Fruit fly (Drosophila melanogaster) whole organism, embryonic: ENCODE data around the gene Art3.

Experiments
- B-H1 ChIP-seq: fragments of 200-800 bp; sonication (Bioruptor generic); IDR thresholded peaks from 3 replicates; pipeline ENCODE4 v1.3.6; 2022; ENCODE audit warnings: missing biosample characterization, missing genetic modification characterization
- CG10366 ChIP-seq: fragments of 200-800 bp; sonication (Bioruptor generic); IDR thresholded peaks from 2 replicates; pipeline ENCODE4 v1.3.6; 2022; ENCODE audit warnings: missing biosample characterization, missing genetic modification characterization
- CG10543 ChIP-seq: fragments of 200-800 bp; sonication (Bioruptor generic); optimal IDR thresholded peaks from 3 replicates; lab custom pipeline; 2017; ENCODE audit warnings: missing biosample characterization, mild to moderate bottlenecking, missing genetic modification characterization, moderate library complexity
- CG12236 ChIP-seq: fragments of 200-800 bp; sonication (Bioruptor generic); optimal IDR thresholded peaks from 2 replicates; lab custom pipeline; 2016; ENCODE audit warnings: missing biosample characterization, missing genetic modification characterization
- CG12299 ChIP-seq: fragments of 200-800 bp; sonication (Bioruptor generic); optimal IDR thresholded peaks from 2 replicates; lab custom pipeline; 2018; ENCODE audit warnings: missing biosample characterization, mild to moderate bottlenecking, missing genetic modification characterization
- CG14710 ChIP-seq: fragments of 200-800 bp; sonication (Bioruptor generic); optimal IDR thresholded peaks from 3 replicates; lab custom pipeline; 2019; ENCODE audit warnings: missing biosample characterization, mild to moderate bottlenecking, missing genetic modification characterization, moderate library complexity
- CG14965 ChIP-seq: fragments of 200-800 bp; sonication (Bioruptor generic); optimal IDR thresholded peaks from 2 replicates; lab custom pipeline; 2016; ENCODE audit warnings: missing biosample characterization, missing genetic modification characterization, borderline replicate concordance
- CG15601 ChIP-seq: fragments of 200-800 bp; sonication (Bioruptor generic); optimal IDR thresholded peaks from 3 replicates; lab custom pipeline; 2019; ENCODE audit warnings: missing biosample characterization, mild to moderate bottlenecking, missing genetic modification characterization, moderate library complexity
- CG16815 ChIP-seq: fragments of 200-800 bp; sonication (Bioruptor generic); optimal IDR thresholded peaks from 3 replicates; lab custom pipeline; 2017; ENCODE audit warnings: missing biosample characterization, mild to moderate bottlenecking, missing genetic modification characterization
- CG17912 ChIP-seq: fragments of 200-800 bp; sonication (Bioruptor generic); optimal IDR thresholded peaks from 2 replicates; lab custom pipeline; 2018; ENCODE audit warnings: missing biosample characterization, mild to moderate bottlenecking, missing genetic modification characterization
- CG1792 ChIP-seq: fragments of 200-800 bp; sonication (Bioruptor generic); optimal IDR thresholded peaks from 2 replicates; lab custom pipeline; 2016; ENCODE audit warnings: missing biosample characterization, missing genetic modification characterization
- CG2889 ChIP-seq: fragments of 200-800 bp; sonication (Bioruptor generic); IDR thresholded peaks from 3 replicates; pipeline ENCODE4 v1.3.6; 2022; ENCODE audit warnings: missing biosample characterization, missing genetic modification characterization
- CG30020 ChIP-seq: fragments of 200-800 bp; optimal IDR thresholded peaks from 2 replicates; lab custom pipeline; 2019; ENCODE audit warnings: missing biosample characterization, mild to moderate bottlenecking, missing genetic modification characterization, moderate library complexity
- CG3847 ChIP-seq: fragments of 200-800 bp; sonication (Bioruptor generic); IDR thresholded peaks from 2 replicates; pipeline ENCODE4 v1.3.6; 2022; ENCODE audit warnings: missing biosample characterization, missing genetic modification characterization
- CG42726 ChIP-seq: fragments of 200-800 bp; sonication (Bioruptor generic); IDR thresholded peaks from 2 replicates; pipeline ENCODE4 v1.3.6; 2022; ENCODE audit warnings: missing biosample characterization, missing genetic modification characterization; ENCODE audit not compliant: partially characterized antibody
- CG4360 ChIP-seq: fragments of 200-800 bp; sonication (Bioruptor generic); IDR thresholded peaks from 2 replicates; pipeline ENCODE4 v1.3.6; 2022; ENCODE audit warnings: missing biosample characterization, missing genetic modification characterization
- CG6254 ChIP-seq: fragments of 200-800 bp; sonication (Bioruptor generic); optimal IDR thresholded peaks from 3 replicates; lab custom pipeline; 2017; ENCODE audit warnings: mild to moderate bottlenecking, missing biosample characterization, missing genetic modification reagents, missing genetic modification characterization
- CG6854 ChIP-seq: fragments of 200-800 bp; sonication (Bioruptor generic); optimal IDR thresholded peaks from 3 replicates; lab custom pipeline; 2017; ENCODE audit warnings: missing biosample characterization, mild to moderate bottlenecking, missing genetic modification characterization
- CG7556 ChIP-seq: fragments of 200-800 bp; sonication (Bioruptor generic); optimal IDR thresholded peaks from 2 replicates; lab custom pipeline; 2017; ENCODE audit warnings: missing biosample characterization, mild to moderate bottlenecking, missing genetic modification characterization
- Dad ChIP-seq: fragments of 200-800 bp; sonication (Bioruptor generic); optimal IDR thresholded peaks from 3 replicates; lab custom pipeline; 2016; ENCODE audit warnings: missing biosample characterization, missing genetic modification characterization
- Dfd ChIP-seq, 2 experiments: fragments of >200 bp; optimal IDR thresholded peaks; 2 replicates each; lab custom pipeline; 2017; ENCODE audit warnings: missing biosample characterization in 2 of 2, missing genetic modification characterization in 2 of 2
- Gsc ChIP-seq: fragments of 200-800 bp; sonication (Bioruptor generic); IDR thresholded peaks from 2 replicates; pipeline ENCODE4 v1.3.6; 2022; ENCODE audit warnings: missing biosample characterization, missing genetic modification characterization
- H15 ChIP-seq: fragments of 200-800 bp; sonication (Bioruptor generic); IDR thresholded peaks from 3 replicates; pipeline ENCODE4 v1.3.6; 2022; ENCODE audit warnings: missing biosample characterization, missing genetic modification characterization
- HLH3B ChIP-seq: fragments of 200-800 bp; sonication (Bioruptor generic); IDR thresholded peaks from 2 replicates; pipeline ENCODE4 v1.3.6; 2022; ENCODE audit warnings: missing biosample characterization, missing genetic modification characterization
- HLH4C ChIP-seq: fragments of 200-800 bp; sonication (Bioruptor generic); IDR thresholded peaks from 3 replicates; pipeline ENCODE4 v1.3.6; 2022; ENCODE audit warnings: missing biosample characterization, missing genetic modification characterization; ENCODE audit not compliant: partially characterized antibody
- HLH54F ChIP-seq: fragments of 200-800 bp; sonication (Bioruptor generic); optimal IDR thresholded peaks from 3 replicates; lab custom pipeline; 2016; ENCODE audit warnings: missing biosample characterization, missing genetic modification characterization
- HmgD ChIP-seq: fragments of 200-800 bp; sonication (Bioruptor generic); optimal IDR thresholded peaks from 3 replicates; lab custom pipeline; 2016; ENCODE audit warnings: missing biosample characterization, missing genetic modification characterization
- Hr3 ChIP-seq: fragments of 200-800 bp; sonication (Bioruptor generic); optimal IDR thresholded peaks from 3 replicates; lab custom pipeline; 2016; ENCODE audit warnings: missing biosample characterization, missing genetic modification characterization
- Lpt ChIP-seq: fragments of >200 bp; optimal IDR thresholded peaks from 2 replicates; lab custom pipeline; 2018; ENCODE audit warnings: missing biosample characterization, missing genetic modification characterization
- Mes4 ChIP-seq: fragments of 200-800 bp; sonication (Bioruptor generic); optimal IDR thresholded peaks from 2 replicates; lab custom pipeline; 2016; ENCODE audit warnings: missing biosample characterization, missing genetic modification characterization
- Ravus ChIP-seq: fragments of 200-800 bp; sonication (Bioruptor generic); IDR thresholded peaks from 2 replicates; pipeline ENCODE4 v1.3.6; 2022; ENCODE audit warnings: missing biosample characterization, missing genetic modification characterization
- ara ChIP-seq: fragments of 200-800 bp; sonication (Bioruptor generic); IDR thresholded peaks from 2 replicates; pipeline ENCODE4 v1.3.6; 2022; ENCODE audit warnings: missing biosample characterization, missing genetic modification characterization
- az2 ChIP-seq: fragments of 200-800 bp; sonication (Bioruptor generic); optimal IDR thresholded peaks from 3 replicates; lab custom pipeline; 2016; ENCODE audit warnings: missing biosample characterization, missing genetic modification characterization
- dm ChIP-seq: fragments of 200-800 bp; sonication (Bioruptor generic); optimal IDR thresholded peaks from 3 replicates; lab custom pipeline; 2016; ENCODE audit warnings: missing biosample characterization, missing genetic modification characterization
- dmrt99B ChIP-seq: fragments of 200-800 bp; sonication (Bioruptor generic); optimal IDR thresholded peaks from 2 replicates; lab custom pipeline; 2018; ENCODE audit warnings: missing biosample characterization, mild to moderate bottlenecking, missing genetic modification characterization, moderate library complexity
- dysf ChIP-seq: fragments of 200-800 bp; sonication (Bioruptor generic); IDR thresholded peaks from 3 replicates; pipeline ENCODE4 v1.3.6; 2022; ENCODE audit warnings: missing biosample characterization, missing genetic modification characterization
- fd3F ChIP-seq: fragments of 200-800 bp; sonication (Bioruptor generic); optimal IDR thresholded peaks from 2 replicates; lab custom pipeline; 2018; ENCODE audit warnings: missing biosample characterization, mild to moderate bottlenecking, missing genetic modification characterization, moderate library complexity
- hkb ChIP-seq, 2 experiments: fragments of 200-800 bp in 1 of 2; fragments of >200 bp in 1 of 2; sonication (Bioruptor generic) in 1 of 2; IDR thresholded peaks in 1 of 2; optimal IDR thresholded peaks in 1 of 2; 2 replicates each; pipeline versions ENCODE4 v1.3.6 to Lab custom; 2017 to 2022; ENCODE audit warnings: missing biosample characterization in 1 of 2, missing genetic modification characterization in 1 of 2
- hth ChIP-seq: fragments of >200 bp; optimal IDR thresholded peaks from 2 replicates; lab custom pipeline; 2017; ENCODE audit warnings: inconsistent platforms
- jing ChIP-seq: fragments of 200-800 bp; sonication (Bioruptor generic); optimal IDR thresholded peaks from 2 replicates; lab custom pipeline; 2018; ENCODE audit warnings: missing biosample characterization, mild to moderate bottlenecking, missing genetic modification characterization
- maf-S ChIP-seq: fragments of 200-800 bp; sonication (Bioruptor generic); optimal IDR thresholded peaks from 2 replicates; lab custom pipeline; 2016; ENCODE audit warnings: missing biosample characterization, missing genetic modification characterization
- nerfin-1 ChIP-seq: fragments of 200-800 bp; sonication (Bioruptor generic); optimal IDR thresholded peaks from 3 replicates; lab custom pipeline; 2019; ENCODE audit warnings: missing biosample characterization, mild to moderate bottlenecking, missing genetic modification characterization, moderate library complexity
- nmo ChIP-seq: fragments of 200-800 bp; sonication (Bioruptor generic); optimal IDR thresholded peaks from 2 replicates; lab custom pipeline; 2018; ENCODE audit warnings: missing biosample characterization, mild to moderate bottlenecking, missing genetic modification characterization, moderate library complexity
- otp ChIP-seq: fragments of 200-800 bp; sonication (Bioruptor generic); IDR thresholded peaks from 3 replicates; pipeline ENCODE4, ENCODE4 v1.3.6; 2022; ENCODE audit warnings: missing biosample characterization, missing genetic modification characterization
- pb ChIP-seq: fragments of 200-800 bp; sonication (Bioruptor generic); optimal IDR thresholded peaks from 3 replicates; lab custom pipeline; 2016; ENCODE audit warnings: missing biosample characterization, missing genetic modification characterization
- salm ChIP-seq: fragments of 200-800 bp; sonication (Bioruptor generic); optimal IDR thresholded peaks from 2 replicates; lab custom pipeline; 2018; ENCODE audit warnings: missing biosample characterization, mild to moderate bottlenecking, missing genetic modification characterization
- slou ChIP-seq: fragments of 200-800 bp; sonication (Bioruptor generic); optimal IDR thresholded peaks from 3 replicates; lab custom pipeline; 2016; ENCODE audit warnings: missing biosample characterization, missing genetic modification characterization
- tap ChIP-seq: fragments of 200-800 bp; optimal IDR thresholded peaks from 3 replicates; lab custom pipeline; 2019; ENCODE audit warnings: missing biosample characterization, mild to moderate bottlenecking, missing genetic modification characterization, moderate library complexity
- vnd ChIP-seq: fragments of 200-800 bp; sonication (Bioruptor generic); IDR thresholded peaks from 3 replicates; pipeline ENCODE4 v1.3.6; 2022; ENCODE audit warnings: missing biosample characterization, missing genetic modification characterization; ENCODE audit not compliant: partially characterized antibody
- zen2 ChIP-seq: fragments of 200-800 bp; sonication (Bioruptor generic); IDR thresholded peaks from 3 replicates; pipeline ENCODE4 v1.3.6; 2022; ENCODE audit warnings: missing biosample characterization, missing genetic modification characterization; ENCODE audit not compliant: partially characterized antibody

The Art3 gene

DNA sequence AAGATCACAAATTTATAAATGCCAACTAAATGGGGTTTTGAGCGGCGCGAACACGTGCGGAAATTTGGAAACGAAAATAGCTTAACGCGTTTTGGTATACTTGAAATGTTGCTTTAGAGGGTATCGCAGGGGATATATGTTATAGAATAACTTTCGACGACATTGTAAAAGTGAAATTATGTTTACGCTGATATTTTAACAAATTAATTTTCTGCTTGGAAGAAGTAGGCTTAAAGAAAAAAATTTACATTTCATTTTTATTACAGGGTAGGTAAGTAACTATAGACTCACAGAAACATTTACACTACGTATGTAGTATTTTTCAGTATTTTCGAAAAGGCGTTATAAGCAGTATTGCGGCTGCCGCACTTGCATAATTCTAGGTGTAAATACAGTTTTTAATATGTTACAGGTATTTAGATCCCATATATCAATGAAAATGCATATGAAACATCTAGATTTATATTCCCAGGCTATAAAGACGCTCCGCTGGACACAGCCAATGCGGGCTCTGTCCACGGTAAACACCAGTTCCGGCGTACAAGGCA, at the start of gene Art3, which contains the start of gene mRpS10 (continued):
- TF ChIP-seq Ravus (GFP tag; lab: Robert Waterston, UW) = peak; percentile 99
- peak; percentile 100 for TF ChIP-seq CG7556
- TF ChIP-seq HLH4C (GFP tag; lab: Robert Waterston, UW) = no peak
- peak; percentile 45 for TF ChIP-seq hkb (optimal IDR thresholded peaks at IDR 0.05; lab: Kevin White, UChicago)
- TF ChIP-seq hkb (GFP tag; IDR thresholded peaks at IDR 0.05; lab: Robert Waterston, UW) = peak; percentile 100
- TF ChIP-seq nmo = peak; percentile 100
- TF ChIP-seq Dad (GFP tag; lab: Kevin White, UChicago) = peak; percentile 100
- TF ChIP-seq maf-S (GFP tag; lab: Kevin White, UChicago) = peak; percentile 100
- 0 out of 2 replicates have a peak, but pooled peaks have one; percentile 36 for TF ChIP-seq CG42726 (GFP tag; lab: Robert Waterston, UW)
- peak; percentile 96 for TF ChIP-seq CG4360
- peak; percentile 100 for TF ChIP-seq CG12236 (GFP tag; lab: Kevin White, UChicago)
- peak; percentile 99 for TF ChIP-seq CG14710
- peak; percentile 100 for TF ChIP-seq otp
- TF ChIP-seq CG6854 (GFP tag; lab: Kevin White, UChicago) = peak; percentile 99
- TF ChIP-seq CG10543 (GFP tag; lab: Kevin White, UChicago) = peak; percentile 100
- TF ChIP-seq B-H1 (GFP tag; lab: Robert Waterston, UW) = peak; percentile 100
- peak; percentile 100 for TF ChIP-seq CG2889 (GFP tag; lab: Robert Waterston, UW)
- TF ChIP-seq dm (GFP tag; lab: Kevin White, UChicago) = peak; percentile 100
- peak; percentile 94 for TF ChIP-seq CG14965 (GFP tag; lab: Kevin White, UChicago)
- peak; percentile 100 for TF ChIP-seq pb (GFP tag; lab: Kevin White, UChicago)
- peak; percentile 95 for TF ChIP-seq CG30020 (tag; lab: Kevin White, UChicago)
- TF ChIP-seq H15 (GFP tag; lab: Robert Waterston, UW) = peak; percentile 100
- no peak for TF ChIP-seq hth (lab: Kevin White, UChicago)
- TF ChIP-seq Hr3 = peak; percentile 100
- TF ChIP-seq Dfd (GFP tag; optimal IDR thresholded peaks at IDR 0.05; lab: Kevin White, UChicago) = peak in 1 of 2 experiments; percentile 98
- TF ChIP-seq CG1792 = peak; percentile 100
- peak; percentile 100 for TF ChIP-seq az2 (GFP tag; lab: Kevin White, UChicago)
- TF ChIP-seq CG16815 = peak; percentile 100
- peak; percentile 100 for TF ChIP-seq HLH54F (GFP tag; lab: Kevin White, UChicago)
- peak; percentile 99 for TF ChIP-seq Gsc (GFP tag; lab: Robert Waterston, UW)
- no peak for TF ChIP-seq zen2
- TF ChIP-seq dysf (GFP tag; lab: Robert Waterston, UW) = peak; percentile 100
- peak; percentile 100 for TF ChIP-seq tap (tag; lab: Kevin White, UChicago)
- peak; percentile 100 for TF ChIP-seq slou (GFP tag; lab: Kevin White, UChicago)
- TF ChIP-seq CG12299 = peak; percentile 100
- TF ChIP-seq vnd = no peak
- peak; percentile 98 for TF ChIP-seq CG6254 (GFP tag; lab: Kevin White, UChicago)
- TF ChIP-seq HmgD = peak; percentile 99
- peak; percentile 100 for TF ChIP-seq Mes4 (GFP tag; lab: Kevin White, UChicago)
- TF ChIP-seq CG10366 (GFP tag; lab: Robert Waterston, UW) = peak; percentile 100
- peak; percentile 100 for TF ChIP-seq ara (GFP tag; lab: Robert Waterston, UW)
- TF ChIP-seq nerfin-1 (tag; lab: Kevin White, UChicago) = peak; percentile 100
- peak; percentile 100 for TF ChIP-seq jing (GFP tag; lab: Kevin White, UChicago)
- peak; percentile 100 for TF ChIP-seq dmrt99B (tag; lab: Kevin White, UChicago)
- peak; percentile 99 for TF ChIP-seq CG15601
- peak; percentile 100 for TF ChIP-seq CG3847 (GFP tag; lab: Robert Waterston, UW)
- TF ChIP-seq Lpt (GFP tag; lab: Kevin White, UChicago) = no peak
- peak; percentile 100 for TF ChIP-seq CG17912 (GFP tag; lab: Kevin White, UChicago)
- peak; percentile 100 for TF ChIP-seq salm (tag; lab: Kevin White, UChicago)
- peak; percentile 100 for TF ChIP-seq fd3F (GFP tag; lab: Kevin White, UChicago)
- TF ChIP-seq HLH3B (GFP tag; lab: Robert Waterston, UW) = peak; percentile 100
